Worm (Caenorhabditis elegans) whole organism, L4 larva: ENCODE measurements around the gene ttr-59.
A peak's percentile ranks its signal among the peaks of the same experiment; 100 is the strongest.

Experiments used
- D1046.2 ChIP-seq: fragments of 200-800 bp; sonication (Bioruptor generic); IDR thresholded peaks from 2 replicates; pipeline ENCODE4 v1.3.6; 2022; ENCODE audit warnings: missing genetic modification characterization, missing compliant biosample characterization
- F10B5.3 ChIP-seq: sonication (generic microtip); optimal IDR thresholded peaks from 2 replicates; lab custom pipeline; 2016; ENCODE audit warnings: mild to moderate bottlenecking, missing genetic modification characterization, missing compliant biosample characterization
- F44E2.7 ChIP-seq: fragments of 200-800 bp; sonication (Bioruptor generic); IDR thresholded peaks from 2 replicates; pipeline ENCODE4 v2.1.2; 2022; ENCODE audit warnings: missing genetic modification characterization, missing compliant biosample characterization
- R02D3.7 ChIP-seq: fragments of 150-350 bp; sonication (generic microtip); optimal IDR thresholded peaks from 3 replicates; lab custom pipeline; 2014; ENCODE audit warnings: missing biosample characterization, missing genetic modification characterization
- T20F7.1 ChIP-seq: fragments of 200-800 bp; sonication (Bioruptor generic); optimal IDR thresholded peaks from 2 replicates; lab custom pipeline; 2018; ENCODE audit warnings: mild to moderate bottlenecking, missing genetic modification characterization, missing compliant biosample characterization
- Y105C5A.15 ChIP-seq: fragments of 200-800 bp; sonication (Bioruptor generic); IDR thresholded peaks from 2 replicates; pipeline ENCODE4 v1.3.6; 2022; ENCODE audit warnings: missing genetic modification characterization, missing compliant biosample characterization
- Y48G9A.11 ChIP-seq: fragments of 200-800 bp; sonication (Bioruptor generic); IDR thresholded peaks from 2 replicates; pipeline ENCODE4 v1.3.6; 2022; ENCODE audit warnings: missing genetic modification reagents, missing genetic modification characterization, missing compliant biosample characterization
- Y5F2A.4 ChIP-seq: fragments of 200-800 bp; sonication (Bioruptor generic); optimal IDR thresholded peaks from 2 replicates; lab custom pipeline; 2018; ENCODE audit warnings: mild to moderate bottlenecking, missing genetic modification characterization, missing compliant biosample characterization
- aha-1 ChIP-seq: fragments of 150-350 bp; peaks from one replicate; lab custom pipeline; 2014; ENCODE audit warnings: missing biosample characterization, missing genetic modification characterization
- aly-2 ChIP-seq: sonication (generic microtip); optimal IDR thresholded peaks from 2 replicates; lab custom pipeline; 2018; ENCODE audit warnings: missing biosample characterization, missing genetic modification characterization
- ama-1 ChIP-seq: fragments of 150-350 bp; optimal IDR thresholded peaks from 2 replicates; lab custom pipeline; 2014; ENCODE audit warnings: inconsistent platforms, mixed read lengths
- ceh-20 ChIP-seq: fragments of 200-800 bp; sonication (Bioruptor generic); IDR thresholded peaks from 2 replicates; pipeline ENCODE4 v1.3.6; 2022; ENCODE audit warnings: missing genetic modification reagents, missing genetic modification characterization, missing compliant biosample characterization
- ceh-28 ChIP-seq: fragments of 150-350 bp; optimal IDR thresholded peaks from 2 replicates; lab custom pipeline; 2014; ENCODE audit warnings: missing biosample characterization, missing genetic modification reagents, missing genetic modification characterization
- ceh-32 ChIP-seq: sonication (generic microtip); optimal IDR thresholded peaks from 2 replicates; lab custom pipeline; 2016; ENCODE audit warnings: mild to moderate bottlenecking, missing genetic modification characterization, missing compliant biosample characterization; ENCODE audit not compliant: poor library complexity
- cey-2 ChIP-seq: sonication (generic microtip); optimal IDR thresholded peaks from 3 replicates; lab custom pipeline; 2017; ENCODE audit warnings: missing genetic modification characterization, mild to moderate bottlenecking, missing compliant biosample characterization, antibody characterized with exemption, borderline replicate concordance; ENCODE audit not compliant: insufficient read depth
- ctbp-1 ChIP-seq: fragments of 200-800 bp; sonication (Bioruptor generic); IDR thresholded peaks from 2 replicates; pipeline ENCODE4 v1.3.6; 2022; ENCODE audit warnings: missing genetic modification reagents, missing genetic modification characterization, missing compliant biosample characterization
- daf-12 ChIP-seq: fragments of 150-350 bp; optimal IDR thresholded peaks from 2 replicates; lab custom pipeline; 2014; ENCODE audit warnings: missing biosample characterization, missing genetic modification reagents, missing genetic modification characterization
- daf-8 ChIP-seq: fragments of 200-800 bp; sonication (Bioruptor generic); IDR thresholded peaks from 2 replicates; pipeline ENCODE4 v1.3.6; 2022; ENCODE audit warnings: missing genetic modification characterization, missing compliant biosample characterization
- dmd-8 ChIP-seq: fragments of 200-800 bp; sonication (Bioruptor generic); IDR thresholded peaks from 2 replicates; pipeline ENCODE4 v1.3.6; 2022; ENCODE audit warnings: missing genetic modification characterization, missing compliant biosample characterization
- dpl-1 ChIP-seq: fragments of 150-350 bp; optimal IDR thresholded peaks from 2 replicates; lab custom pipeline; 2014; ENCODE audit warnings: missing biosample characterization, missing genetic modification reagents, missing genetic modification characterization
- duxl-1 ChIP-seq: sonication (generic microtip); optimal IDR thresholded peaks from 2 replicates; lab custom pipeline; 2016; ENCODE audit warnings: mild to moderate bottlenecking, missing genetic modification characterization, moderate library complexity, missing compliant biosample characterization; ENCODE audit not compliant: poor library complexity
- egl-27 ChIP-seq: sonication (generic microtip); optimal IDR thresholded peaks from 3 replicates; lab custom pipeline; 2017; ENCODE audit warnings: missing biosample characterization, missing genetic modification reagents, missing genetic modification characterization
- hlh-11 ChIP-seq: fragments of 200-800 bp; sonication (Bioruptor generic); optimal IDR thresholded peaks from 2 replicates; lab custom pipeline; 2018; ENCODE audit warnings: mild to moderate bottlenecking, missing genetic modification characterization, missing compliant biosample characterization
- hlh-30 ChIP-seq: sonication (generic microtip); optimal IDR thresholded peaks from 2 replicates; lab custom pipeline; 2017; ENCODE audit warnings: antibody characterized with exemption, mild to moderate bottlenecking, missing genetic modification characterization, missing compliant biosample characterization; ENCODE audit not compliant: insufficient read depth
- lin-1 ChIP-seq: fragments of 200-800 bp; sonication (Bioruptor generic); IDR thresholded peaks from 2 replicates; pipeline ENCODE4 v1.3.6; 2022; ENCODE audit warnings: missing genetic modification reagents, missing genetic modification characterization, missing compliant biosample characterization
- lin-13 ChIP-seq: fragments of 150-350 bp; optimal IDR thresholded peaks from 2 replicates; lab custom pipeline; 2014; ENCODE audit warnings: missing biosample characterization, missing genetic modification reagents, missing genetic modification characterization
- lin-15B ChIP-seq: fragments of 150-350 bp; sonication (generic microtip); optimal IDR thresholded peaks from 3 replicates; lab custom pipeline; 2014; ENCODE audit warnings: missing biosample characterization, missing genetic modification characterization
- lin-39 ChIP-seq: fragments of 150-350 bp; optimal IDR thresholded peaks from 2 replicates; lab custom pipeline; 2014; ENCODE audit warnings: missing biosample characterization, missing genetic modification reagents, missing genetic modification characterization
- madf-9 ChIP-seq: fragments of 200-800 bp; sonication (Bioruptor generic); conservative IDR thresholded peaks from 2 replicates; pipeline ENCODE4 v1.3.6; 2022; ENCODE audit warnings: missing genetic modification reagents, missing genetic modification characterization, missing compliant biosample characterization
- mdt-29 ChIP-seq: fragments of 200-800 bp; sonication (Bioruptor generic); IDR thresholded peaks from 2 replicates; pipeline ENCODE4 v1.3.6; 2022; ENCODE audit warnings: missing genetic modification reagents, missing genetic modification characterization, missing compliant biosample characterization
- mxl-2 ChIP-seq: fragments of 200-800 bp; sonication (Bioruptor generic); conservative IDR thresholded peaks from 2 replicates; pipeline ENCODE4 v1.3.6; 2022; ENCODE audit warnings: missing genetic modification reagents, missing genetic modification characterization, missing compliant biosample characterization
- nhr-10 ChIP-seq: fragments of 150-350 bp; optimal IDR thresholded peaks from 2 replicates; lab custom pipeline; 2014; ENCODE audit warnings: missing biosample characterization, missing genetic modification characterization
- nhr-11 ChIP-seq: fragments of 150-350 bp; optimal IDR thresholded peaks from 2 replicates; lab custom pipeline; 2014; ENCODE audit warnings: missing biosample characterization, missing genetic modification characterization
- nhr-111 ChIP-seq: fragments of 200-800 bp; sonication (Bioruptor generic); optimal IDR thresholded peaks from 2 replicates; lab custom pipeline; 2018; ENCODE audit warnings: mild to moderate bottlenecking, missing genetic modification characterization, missing compliant biosample characterization
- nhr-28 ChIP-seq: fragments of 150-350 bp; optimal IDR thresholded peaks from 2 replicates; lab custom pipeline; 2014; ENCODE audit warnings: missing biosample characterization, missing genetic modification characterization
- nhr-41 ChIP-seq: fragments of 200-800 bp; sonication (Bioruptor generic); IDR thresholded peaks from 2 replicates; pipeline ENCODE4 v1.3.6; 2022; ENCODE audit warnings: missing genetic modification reagents, missing genetic modification characterization, missing compliant biosample characterization
- nhr-48 ChIP-seq: sonication (generic microtip); optimal IDR thresholded peaks from 2 replicates; lab custom pipeline; 2016; ENCODE audit warnings: mild to moderate bottlenecking, missing genetic modification characterization, missing compliant biosample characterization
- nhr-6 ChIP-seq: fragments of 150-350 bp; optimal IDR thresholded peaks from 2 replicates; lab custom pipeline; 2014; ENCODE audit warnings: missing biosample characterization, missing genetic modification characterization
- php-3 ChIP-seq: fragments of 200-800 bp; sonication (Bioruptor generic); IDR thresholded peaks from 2 replicates; pipeline ENCODE4 v1.3.6; 2022; ENCODE audit warnings: missing genetic modification reagents, missing genetic modification characterization, missing compliant biosample characterization
- snpc-1.2 ChIP-seq: fragments of 200-800 bp; sonication (Bioruptor generic); IDR thresholded peaks from 2 replicates; pipeline ENCODE4 v1.3.6; 2022; ENCODE audit warnings: missing genetic modification reagents, missing genetic modification characterization, missing compliant biosample characterization
- snpc-4 ChIP-seq: fragments of 150-350 bp; optimal IDR thresholded peaks from 2 replicates; lab custom pipeline; 2014; ENCODE audit warnings: missing biosample characterization, missing genetic modification characterization
- spr-1 ChIP-seq: sonication (generic microtip); optimal IDR thresholded peaks from 2 replicates; lab custom pipeline; 2016; ENCODE audit warnings: mild to moderate bottlenecking, missing genetic modification characterization, missing compliant biosample characterization
- spr-3 ChIP-seq: fragments of 200-800 bp; sonication (Bioruptor generic); optimal IDR thresholded peaks from 2 replicates; lab custom pipeline; 2018; ENCODE audit warnings: mild to moderate bottlenecking, missing genetic modification characterization, missing compliant biosample characterization
- tra-1 ChIP-seq: fragments of 200-800 bp; sonication (Bioruptor generic); IDR thresholded peaks from 2 replicates; pipeline ENCODE4 v1.3.6; 2022; ENCODE audit warnings: missing genetic modification reagents, missing genetic modification characterization, missing compliant biosample characterization
- unc-130 ChIP-seq: sonication (generic microtip); optimal IDR thresholded peaks from 2 replicates; lab custom pipeline; 2016; ENCODE audit warnings: missing genetic modification reagents, missing genetic modification characterization, missing compliant biosample characterization
- unc-39 ChIP-seq: sonication (generic microtip); optimal IDR thresholded peaks from 2 replicates; lab custom pipeline; 2017; ENCODE audit warnings: missing biosample characterization, missing genetic modification characterization
- unc-62 ChIP-seq, 3 experiments: fragments of 150-350 bp in 1 of 3; sonication (generic microtip); optimal IDR thresholded peaks in 2 of 3; peaks in 1 of 3; 1 replicate in 1 of 3; 2 replicates in 2 of 3; lab custom pipeline; 2014 to 2017; ENCODE audit warnings: missing biosample characterization in 3 of 3, missing genetic modification characterization in 3 of 3, missing genetic modification reagents in 3 of 3, missing genotype in 1 of 3
- vab-7 ChIP-seq: fragments of 200-800 bp; sonication (Bioruptor generic); IDR thresholded peaks from 2 replicates; pipeline ENCODE4 v1.3.6; 2022; ENCODE audit warnings: missing genetic modification reagents, missing genetic modification characterization, missing compliant biosample characterization
- zag-1 ChIP-seq: fragments of 150-350 bp; optimal IDR thresholded peaks from 2 replicates; lab custom pipeline; 2014; ENCODE audit warnings: missing biosample characterization, missing genetic modification characterization
- zfp-2 ChIP-seq: sonication (generic microtip); optimal IDR thresholded peaks from 2 replicates; lab custom pipeline; 2016; ENCODE audit warnings: mild to moderate bottlenecking, missing genetic modification characterization, missing compliant biosample characterization
- zip-2 ChIP-seq: fragments of 150-350 bp; optimal IDR thresholded peaks from 2 replicates; lab custom pipeline; 2014; ENCODE audit warnings: missing biosample characterization, missing genetic modification characterization
- ztf-7 ChIP-seq: fragments of 150-350 bp; optimal IDR thresholded peaks from 2 replicates; lab custom pipeline; 2014; ENCODE audit warnings: missing biosample characterization, missing genetic modification characterization

The ttr-59 gene

ce11 chrX:7320115-7320711 lies 9.4 kb upstream of the ttr-59 start, which contains the start of gene spp-5:
Gene spp-5 (minus strand): TSS chrX:7320354.
- TF ChIP-seq Y5F2A.4 (no peak), tra-1 (GFP tag; lab: Robert Waterston, UW) (peak; percentile 83), egl-27 (tag; lab: Kevin White, UChicago) (no peak), nhr-28 (tag; lab: Kevin White, UChicago) (peak; percentile 77), nhr-111 (no peak), lin-39 (no peak), nhr-10 (tag; lab: Kevin White, UChicago) (peak; percentile 12), dpl-1 (GFP tag; lab: Kevin White, UChicago) (no peak), ztf-7 (tag; lab: Kevin White, UChicago) (no peak), R02D3.7 (no peak), zip-2 (tag; lab: Kevin White, UChicago) (no peak), daf-8 (GFP tag; lab: Robert Waterston, UW) (no peak), spr-3 (GFP tag; lab: Kevin White, UChicago) (no peak), F44E2.7 (GFP tag; lab: Robert Waterston, UW) (no peak), zfp-2 (tag; lab: Kevin White, UChicago) (no peak), dmd-8 (GFP tag; lab: Robert Waterston, UW) (no peak), aha-1 (tag; lab: Kevin White, UChicago) (peak; percentile 89), Y105C5A.15 (GFP tag; lab: Robert Waterston, UW) (no peak), snpc-1.2 (no peak), madf-9 (GFP tag; lab: Robert Waterston, UW) (no peak), lin-1 (GFP tag; lab: Robert Waterston, UW) (0 out of 2 replicates have a peak, but pooled peaks have one; percentile 12), nhr-41 (no peak), ceh-32 (tag; lab: Kevin White, UChicago) (no peak), nhr-48 (tag; lab: Kevin White, UChicago) (peak; percentile 23), ama-1 (lab: Kevin White, UChicago) (peak; percentile 79), ceh-28 (tag; lab: Kevin White, UChicago) (no peak), unc-130 (GFP tag; lab: Kevin White, UChicago) (no peak), duxl-1 (tag; lab: Kevin White, UChicago) (no peak), daf-12 (tag; lab: Kevin White, UChicago) (no peak), unc-39 (tag; lab: Kevin White, UChicago) (no peak), lin-13 (no peak), Y48G9A.11 (GFP tag; lab: Robert Waterston, UW) (no peak), ceh-20 (GFP tag; lab: Robert Waterston, UW) (no peak), vab-7 (no peak), mxl-2 (GFP tag; lab: Robert Waterston, UW) (no peak), hlh-11 (peak; percentile 86), nhr-11 (tag; lab: Kevin White, UChicago) (no peak), unc-62 (GFP tag; optimal IDR thresholded peaks at IDR 0.05 in 1 of 2; lab: Kevin White, UChicago) (peak in 1 of 2 experiments; percentile 62), unc-62 (tag; optimal IDR thresholded peaks at IDR 0.05; lab: Kevin White, UChicago) (no peak), D1046.2 (GFP tag; lab: Robert Waterston, UW) (no peak), nhr-6 (no peak), lin-15B (tag; lab: Kevin White, UChicago) (no peak), mdt-29 (GFP tag; lab: Robert Waterston, UW) (no peak), snpc-4 (no peak), F10B5.3 (tag; lab: Kevin White, UChicago) (no peak), cey-2 (tag; lab: Kevin White, UChicago) (no peak), spr-1 (tag; lab: Kevin White, UChicago) (no peak), hlh-30 (peak; percentile 53), zag-1 (no peak), php-3 (GFP tag; lab: Robert Waterston, UW) (peak; percentile 90), T20F7.1 (GFP tag; lab: Kevin White, UChicago) (peak; percentile 55), ctbp-1 (GFP tag; lab: Robert Waterston, UW) (no peak), aly-2 (no peak)
